Worm (Caenorhabditis elegans) whole organism, mixed stage, embryonic: ENCODE results near the gene srh-257.

Experiments
- lsy-2 ChIP-seq: fragments of 150-350 bp; optimal IDR thresholded peaks from 2 replicates; lab custom pipeline; 2014; ENCODE audit warnings: missing biosample characterization, missing genetic modification characterization
- unc-62 ChIP-seq: fragments of 150-350 bp; optimal IDR thresholded peaks from 2 replicates; lab custom pipeline; 2014; ENCODE audit warnings: missing biosample characterization, missing genetic modification reagents, missing genetic modification characterization
- zip-8 ChIP-seq: fragments of 150-350 bp; optimal IDR thresholded peaks from 2 replicates; lab custom pipeline; 2014; ENCODE audit warnings: missing biosample characterization, missing genetic modification characterization
- ztf-11 ChIP-seq: fragments of 150-350 bp; optimal IDR thresholded peaks from 2 replicates; lab custom pipeline; 2014; ENCODE audit warnings: missing biosample characterization, missing genetic modification characterization

- TF ChIP-seq unc-62 (GFP tag; lab: Kevin White, UChicago) (no peak), lsy-2 (tag; lab: Kevin White, UChicago) (no peak), ztf-11 (tag; lab: Kevin White, UChicago) (no peak), zip-8 (tag; lab: Kevin White, UChicago) (no peak)
Measured at ce11 chrV:15397139-15397538, 9.9 kb upstream of the srh-257 start.
